Fruit fly (Drosophila melanogaster) whole organism, prepupa: Measurements from ENCODE around the gene CG15529.

ENCODE experiments used
- Blimp-1 ChIP-seq: fragments of 200-800 bp; sonication (Bioruptor generic); optimal IDR thresholded peaks from 3 replicates; lab custom pipeline; 2017; ENCODE audit warnings: missing biosample characterization, missing genetic modification characterization, mild to moderate bottlenecking, moderate library complexity, missing genetic modification reagents
- CG10631 ChIP-seq: fragments of 200-800 bp; sonication (Bioruptor generic); optimal IDR thresholded peaks from 2 replicates; lab custom pipeline; 2016; ENCODE audit warnings: missing biosample characterization, missing genetic modification characterization
- CG11294 ChIP-seq: fragments of 200-800 bp; sonication (Bioruptor generic); IDR thresholded peaks from 2 replicates; pipeline ENCODE4 v1.3.6; 2022; ENCODE audit warnings: missing biosample characterization, missing genetic modification characterization
- CG11762 ChIP-seq: fragments of 200-800 bp; sonication (Bioruptor generic); optimal IDR thresholded peaks from 3 replicates; lab custom pipeline; 2016; ENCODE audit warnings: missing biosample characterization, missing genetic modification characterization; ENCODE audit not compliant: insufficient read depth
- CG11902 ChIP-seq: fragments of 200-800 bp; sonication (Bioruptor generic); optimal IDR thresholded peaks from 3 replicates; lab custom pipeline; 2016; ENCODE audit warnings: missing biosample characterization, missing genetic modification characterization
- CG16779 ChIP-seq: fragments of 200-800 bp; sonication (Bioruptor generic); optimal IDR thresholded peaks from 3 replicates; lab custom pipeline; 2017; ENCODE audit warnings: missing biosample characterization, mild to moderate bottlenecking, missing genetic modification characterization
- CG3032 ChIP-seq: fragments of 200-800 bp; optimal IDR thresholded peaks from 2 replicates; lab custom pipeline; 2019; ENCODE audit warnings: missing biosample characterization, mild to moderate bottlenecking, missing genetic modification characterization, moderate library complexity
- CG6276 ChIP-seq: fragments of 200-800 bp; sonication (Bioruptor generic); optimal IDR thresholded peaks from 2 replicates; lab custom pipeline; 2017; ENCODE audit warnings: missing biosample characterization, mild to moderate bottlenecking, missing genetic modification characterization
- CG6792 ChIP-seq: fragments of 200-800 bp; sonication (Bioruptor generic); optimal IDR thresholded peaks from 3 replicates; lab custom pipeline; 2016; ENCODE audit warnings: missing biosample characterization, missing genetic modification characterization
- CG6808 ChIP-seq: fragments of 200-800 bp; sonication (Bioruptor generic); optimal IDR thresholded peaks from 3 replicates; lab custom pipeline; 2017; ENCODE audit warnings: missing biosample characterization, missing genetic modification characterization, mild to moderate bottlenecking, moderate library complexity, missing genetic modification reagents
- CG7368 ChIP-seq: fragments of 200-800 bp; sonication (Bioruptor generic); optimal IDR thresholded peaks from 3 replicates; lab custom pipeline; 2016; ENCODE audit warnings: missing biosample characterization, missing genetic modification characterization
- CG8319 ChIP-seq: fragments of 200-800 bp; sonication (Bioruptor generic); optimal IDR thresholded peaks from 3 replicates; lab custom pipeline; 2016; ENCODE audit warnings: missing biosample characterization, missing genetic modification characterization
- CG8632 ChIP-seq: fragments of 200-800 bp; sonication (Bioruptor generic); optimal IDR thresholded peaks from 3 replicates; lab custom pipeline; 2016; ENCODE audit warnings: missing biosample characterization, missing genetic modification characterization
- CG9139 ChIP-seq: fragments of 200-800 bp; sonication (Bioruptor generic); optimal IDR thresholded peaks from 3 replicates; lab custom pipeline; 2017; ENCODE audit warnings: missing biosample characterization, mild to moderate bottlenecking, missing genetic modification characterization
- Eip75B ChIP-seq: fragments of 200-800 bp; sonication (Bioruptor generic); optimal IDR thresholded peaks from 3 replicates; lab custom pipeline; 2016; ENCODE audit warnings: missing biosample characterization, missing genetic modification characterization
- Eip78C ChIP-seq: fragments of 200-800 bp; sonication (Bioruptor generic); peaks from one replicate; lab custom pipeline; 2016; ENCODE audit warnings: missing biosample characterization, missing genetic modification characterization
- Ets21C ChIP-seq: fragments of 200-800 bp; sonication (Bioruptor generic); optimal IDR thresholded peaks from 3 replicates; lab custom pipeline; 2016; ENCODE audit warnings: missing biosample characterization, missing genetic modification characterization
- Gug ChIP-seq: fragments of 200-800 bp; sonication (Bioruptor generic); IDR thresholded peaks from 2 replicates; pipeline ENCODE4 v1.3.6; 2022; ENCODE audit warnings: missing biosample characterization, missing genetic modification characterization
- Hr38 ChIP-seq: sonication (Bioruptor generic); optimal IDR thresholded peaks from 2 replicates; lab custom pipeline; 2016; ENCODE audit warnings: missing biosample characterization, missing genetic modification characterization
- Hr39 ChIP-seq: fragments of 200-800 bp; sonication (Bioruptor generic); optimal IDR thresholded peaks from 2 replicates; lab custom pipeline; 2016; ENCODE audit warnings: missing biosample characterization, missing genetic modification characterization
- Met ChIP-seq: fragments of 200-800 bp; sonication (Bioruptor generic); optimal IDR thresholded peaks from 3 replicates; lab custom pipeline; 2016; ENCODE audit warnings: missing biosample characterization, missing genetic modification characterization
- OdsH ChIP-seq: fragments of 200-800 bp; sonication (Bioruptor generic); optimal IDR thresholded peaks from 3 replicates; lab custom pipeline; 2016; ENCODE audit warnings: missing biosample characterization, missing genetic modification characterization
- Sox102F ChIP-seq: fragments of 200-800 bp; sonication (Bioruptor generic); optimal IDR thresholded peaks from 2 replicates; lab custom pipeline; 2016; ENCODE audit warnings: missing biosample characterization, mild to moderate bottlenecking, missing genetic modification characterization
- Sox14 ChIP-seq: fragments of 200-800 bp; sonication (Bioruptor generic); optimal IDR thresholded peaks from 3 replicates; lab custom pipeline; 2016; ENCODE audit warnings: missing biosample characterization, missing genetic modification characterization
- Sox15 ChIP-seq: fragments of 200-800 bp; sonication (Bioruptor generic); optimal IDR thresholded peaks from 3 replicates; lab custom pipeline; 2016; ENCODE audit warnings: missing biosample characterization, missing genetic modification characterization
- achi ChIP-seq: fragments of 200-800 bp; sonication (Bioruptor generic); optimal IDR thresholded peaks from 3 replicates; lab custom pipeline; 2016; ENCODE audit warnings: missing biosample characterization, missing genetic modification characterization
- cyc ChIP-seq: fragments of 200-800 bp; sonication (Bioruptor generic); optimal IDR thresholded peaks from 3 replicates; lab custom pipeline; 2016; ENCODE audit warnings: missing biosample characterization, missing genetic modification characterization
- eg ChIP-seq: fragments of 200-800 bp; sonication (Bioruptor generic); IDR thresholded peaks from 3 replicates; pipeline ENCODE4 v1.3.6; 2022; ENCODE audit warnings: missing biosample characterization, missing genetic modification characterization
- esn ChIP-seq: fragments of 200-800 bp; sonication (Bioruptor generic); optimal IDR thresholded peaks from 2 replicates; lab custom pipeline; 2016; ENCODE audit warnings: missing biosample characterization, mild to moderate bottlenecking, missing genetic modification characterization, moderate library complexity
- fd59A ChIP-seq: fragments of 200-800 bp; sonication (Bioruptor generic); optimal IDR thresholded peaks from 2 replicates; lab custom pipeline; 2017; ENCODE audit warnings: missing biosample characterization, mild to moderate bottlenecking, missing genetic modification characterization, missing genetic modification reagents
- fkh ChIP-seq: fragments of 200-800 bp; sonication (Bioruptor generic); optimal IDR thresholded peaks from 3 replicates; lab custom pipeline; 2017; ENCODE audit warnings: missing biosample characterization, mild to moderate bottlenecking, missing genetic modification characterization, moderate library complexity
- net ChIP-seq: fragments of 200-800 bp; sonication (Bioruptor generic); optimal IDR thresholded peaks from 3 replicates; lab custom pipeline; 2016; ENCODE audit warnings: missing biosample characterization, missing genetic modification characterization
- salr ChIP-seq, 2 experiments: fragments of 200-800 bp; sonication (Bioruptor generic); optimal IDR thresholded peaks; 3 replicates each; lab custom pipeline; 2016 to 2018; ENCODE audit warnings: missing biosample characterization in 2 of 2, missing genetic modification characterization in 2 of 2, mild to moderate bottlenecking in 1 of 2
- spab ChIP-seq: fragments of 200-800 bp; sonication (Bioruptor generic); optimal IDR thresholded peaks from 2 replicates; lab custom pipeline; 2017; ENCODE audit warnings: missing biosample characterization, mild to moderate bottlenecking, missing genetic modification characterization, missing genetic modification reagents
- svp ChIP-seq: fragments of 200-800 bp; sonication (Bioruptor generic); peaks from one replicate; lab custom pipeline; 2016; ENCODE audit warnings: missing biosample characterization, missing genetic modification characterization
- topi ChIP-seq: fragments of 200-800 bp; sonication (Bioruptor generic); optimal IDR thresholded peaks from 3 replicates; lab custom pipeline; 2016; ENCODE audit warnings: missing biosample characterization, missing genetic modification characterization
- vri ChIP-seq: fragments of 200-800 bp; sonication (Bioruptor generic); optimal IDR thresholded peaks from 3 replicates; lab custom pipeline; 2016; ENCODE audit warnings: missing biosample characterization, mild to moderate bottlenecking, missing genetic modification characterization

Gene CG15529

dm6 chr3R:30121731-30122130 is 30.1 kb upstream of the CG15529 start:
- TF ChIP-seq Sox14 (GFP tag; lab: Kevin White, UChicago) (no peak), svp (GFP tag; lab: Kevin White, UChicago) (peak; percentile 29)
- TF ChIP-seq, all 60 proteins: peak for 1

dm6 chr3R:30123163-30123562 is 28.7 kb upstream of the CG15529 start, which contains the start of gene CG45072:
TSS of gene CG45072 (minus strand) at chr3R:30123263.
- no peak for TF ChIP-seq spab (GFP tag; lab: Kevin White, UChicago)
- TF ChIP-seq eg: no peak
- TF ChIP-seq CG8319 (GFP tag; lab: Kevin White, UChicago): no peak
- TF ChIP-seq Met (GFP tag; lab: Kevin White, UChicago): no peak
- no peak for TF ChIP-seq OdsH
- TF ChIP-seq Blimp-1: no peak
- TF ChIP-seq salr (GFP tag; optimal IDR thresholded peaks at IDR 0.05; lab: Kevin White, UChicago): no peak
- no peak for TF ChIP-seq Ets21C (GFP tag; lab: Kevin White, UChicago)
- TF ChIP-seq CG11294 (GFP tag; lab: Robert Waterston, UW): no peak
- no peak for TF ChIP-seq cyc (GFP tag; lab: Kevin White, UChicago)
- TF ChIP-seq Gug: no peak
- TF ChIP-seq vri (GFP tag; lab: Kevin White, UChicago): no peak
- TF ChIP-seq CG16779 (tag; lab: Kevin White, UChicago): no peak

dm6 chr3R:30124635-30125034 is 27.2 kb upstream of the CG15529 start, which contains the start of gene CG45073:
TSS of gene CG45073 (minus strand) at chr3R:30124735.
- TF ChIP-seq CG10631 (GFP tag; lab: Kevin White, UChicago) (no peak), CG8632 (GFP tag; lab: Kevin White, UChicago) (no peak), CG6808 (GFP tag; lab: Kevin White, UChicago) (no peak), achi (GFP tag; lab: Kevin White, UChicago) (no peak), vri (GFP tag; lab: Kevin White, UChicago) (no peak), CG16779 (tag; lab: Kevin White, UChicago) (no peak), CG11294 (GFP tag; lab: Robert Waterston, UW) (no peak), net (GFP tag; lab: Kevin White, UChicago) (no peak), cyc (GFP tag; lab: Kevin White, UChicago) (no peak)

dm6 chr3R:30129019-30129418 is 22.8 kb upstream of the CG15529 start, which contains the start of gene Ppi1:
TSS of gene Ppi1 (minus strand) at chr3R:30129119.
- TF ChIP-seq CG6792 (GFP tag; lab: Kevin White, UChicago) (no peak), CG11762 (GFP tag; lab: Kevin White, UChicago) (no peak), Blimp-1 (no peak), fkh (GFP tag; lab: Kevin White, UChicago) (no peak), topi (GFP tag; lab: Kevin White, UChicago) (no peak)

- no peak for TF ChIP-seq Gug
- no peak for TF ChIP-seq Hr39 (GFP tag; lab: Kevin White, UChicago)
- peak; percentile 15 for TF ChIP-seq svp (GFP tag; lab: Kevin White, UChicago)
These were observed 19.6 kb upstream of the CG15529 start, which contains the start of gene CG31029 for dm6 chr3R:30132295-30132694. TSS of gene CG31029 (minus strand) at chr3R:30132395.

dm6 chr3R:30134063-30135047 is 17.5 kb upstream of the CG15529 start, which contains the start of gene Tpi:
TSS of gene Tpi (minus strand) at chr3R:30134599.
- TF ChIP-seq fd59A (no peak), CG7368 (GFP tag; lab: Kevin White, UChicago) (peak; percentile 16), Eip78C (GFP tag; lab: Kevin White, UChicago) (peak; percentile 38), CG6808 (GFP tag; lab: Kevin White, UChicago) (no peak), esn (peak; percentile 70), CG6276 (GFP tag; lab: Kevin White, UChicago) (no peak), CG11902 (GFP tag; lab: Kevin White, UChicago) (no peak), Sox102F (GFP tag; lab: Kevin White, UChicago) (peak; percentile 80), CG8632 (GFP tag; lab: Kevin White, UChicago) (peak; percentile 34), CG6792 (GFP tag; lab: Kevin White, UChicago) (peak; percentile 50), achi (GFP tag; lab: Kevin White, UChicago) (no peak), Sox15 (GFP tag; lab: Kevin White, UChicago) (peak; percentile 27), CG9139 (GFP tag; lab: Kevin White, UChicago) (no peak), net (GFP tag; lab: Kevin White, UChicago) (peak; percentile 70), Met (GFP tag; lab: Kevin White, UChicago) (peak; percentile 47), Ets21C (GFP tag; lab: Kevin White, UChicago) (peak; percentile 54), eg (peak; percentile 72), spab (GFP tag; lab: Kevin White, UChicago) (no peak), CG16779 (tag; lab: Kevin White, UChicago) (peak; percentile 1), Eip75B (GFP tag; lab: Kevin White, UChicago) (peak; percentile 27), CG3032 (no peak), Hr38 (no peak)
